Worm (Caenorhabditis elegans) whole organism, young adult: ENCODE data around the gene noca-1.
A peak's percentile ranks its signal among the peaks of the same experiment; 100 is the strongest.

Experiments used
- C17E4.6 ChIP-seq: fragments of 200-800 bp; sonication (Bioruptor generic); IDR thresholded peaks from 2 replicates; pipeline ENCODE4 v1.3.6; 2022; ENCODE audit warnings: missing genetic modification reagents, missing genetic modification characterization, missing compliant biosample characterization
- F10E7.11 ChIP-seq: sonication (generic microtip); optimal IDR thresholded peaks from 2 replicates; lab custom pipeline; 2017; ENCODE audit warnings: mild to moderate bottlenecking, missing genetic modification characterization, moderate library complexity, missing compliant biosample characterization
- F49E8.2 ChIP-seq: sonication (generic microtip); optimal IDR thresholded peaks from 3 replicates; lab custom pipeline; 2017; ENCODE audit warnings: missing genetic modification characterization, mild to moderate bottlenecking, missing compliant biosample characterization, antibody characterized with exemption, moderate library complexity; ENCODE audit not compliant: insufficient read depth
- F52B5.7 ChIP-seq: sonication (generic microtip); optimal IDR thresholded peaks from 2 replicates; lab custom pipeline; 2016; ENCODE audit warnings: mild to moderate bottlenecking, missing genetic modification characterization, missing compliant biosample characterization
- F55B11.4 ChIP-seq: sonication (generic microtip); optimal IDR thresholded peaks from 2 replicates; lab custom pipeline; 2016; ENCODE audit warnings: missing compliant biosample characterization, missing genetic modification characterization, borderline replicate concordance; ENCODE audit not compliant: insufficient read depth
- T26A5.8 ChIP-seq: sonication (generic microtip); optimal IDR thresholded peaks from 2 replicates; lab custom pipeline; 2016; ENCODE audit warnings: missing genetic modification characterization, missing compliant biosample characterization
- Y67H2A.10 ChIP-seq: fragments of 200-800 bp; sonication (Bioruptor generic); conservative IDR thresholded peaks from 2 replicates; pipeline ENCODE4 v1.3.6; 2022; ENCODE audit warnings: missing genetic modification reagents, missing genetic modification characterization, missing compliant biosample characterization
- Y79H2A.3 ChIP-seq: fragments of 200-800 bp; sonication (Bioruptor generic); conservative IDR thresholded peaks from 2 replicates; pipeline ENCODE4 v1.3.6; 2022; ENCODE audit warnings: missing genetic modification reagents, missing genetic modification characterization, missing compliant biosample characterization
- ama-1 ChIP-seq, 3 experiments: fragments of 150-350 bp in 1 of 3; sonication (generic microtip) in 2 of 3; optimal IDR thresholded peaks; 2 replicates each; lab custom pipeline; 2014 to 2018; ENCODE audit warnings: missing biosample characterization in 2 of 3, missing genetic modification characterization in 2 of 3, missing genetic modification reagents in 2 of 3
- aptf-2 ChIP-seq: fragments of 200-800 bp; sonication (Bioruptor generic); conservative IDR thresholded peaks from 2 replicates; pipeline ENCODE4 v1.3.6; 2022; ENCODE audit warnings: missing genetic modification reagents, missing genetic modification characterization, missing compliant biosample characterization
- aptf-3 ChIP-seq: fragments of 200-800 bp; sonication (Bioruptor generic); IDR thresholded peaks from 2 replicates; pipeline ENCODE4 v1.3.6; 2022; ENCODE audit warnings: missing genetic modification characterization, missing compliant biosample characterization
- attf-3 ChIP-seq: fragments of 200-800 bp; sonication (Bioruptor generic); conservative IDR thresholded peaks from 2 replicates; pipeline ENCODE4 v1.3.6; 2022; ENCODE audit warnings: missing genetic modification reagents, missing genetic modification characterization, missing compliant biosample characterization
- cebp-1 ChIP-seq, 2 experiments: fragments of 200-800 bp in 1 of 2; sonication (Bioruptor generic) in 1 of 2; sonication (generic microtip) in 1 of 2; IDR thresholded peaks in 1 of 2; optimal IDR thresholded peaks in 1 of 2; 2 replicates each; pipeline versions ENCODE4 v1.3.6 to Lab custom; 2017 to 2022; ENCODE audit warnings: missing compliant biosample characterization in 2 of 2, missing genetic modification characterization in 2 of 2, mild to moderate bottlenecking in 1 of 2, missing genetic modification reagents in 1 of 2, moderate library complexity in 1 of 2
- ceh-100 ChIP-seq: fragments of 200-800 bp; sonication (Bioruptor generic); IDR thresholded peaks from 2 replicates; pipeline ENCODE4 v1.3.6; 2022; ENCODE audit warnings: missing genetic modification reagents, missing genetic modification characterization, missing compliant biosample characterization
- ceh-27 ChIP-seq: fragments of 200-800 bp; sonication (Bioruptor generic); optimal IDR thresholded peaks from 2 replicates; lab custom pipeline; 2018; ENCODE audit warnings: mild to moderate bottlenecking, missing genetic modification characterization, moderate library complexity, missing compliant biosample characterization
- ceh-79 ChIP-seq: sonication (generic microtip); optimal IDR thresholded peaks from 2 replicates; lab custom pipeline; 2017; ENCODE audit warnings: mild to moderate bottlenecking, missing genetic modification characterization, missing compliant biosample characterization
- chd-7 ChIP-seq: sonication (generic microtip); optimal IDR thresholded peaks from 2 replicates; lab custom pipeline; 2016; ENCODE audit warnings: mild to moderate bottlenecking, missing genetic modification characterization, moderate library complexity, missing compliant biosample characterization
- egrh-3 ChIP-seq: fragments of 200-800 bp; sonication (Bioruptor generic); IDR thresholded peaks from 2 replicates; pipeline ENCODE4 v1.3.6; 2022; ENCODE audit warnings: missing genetic modification reagents, missing genetic modification characterization, missing compliant biosample characterization
- ekl-4 ChIP-seq: fragments of 200-800 bp; sonication (Bioruptor generic); IDR thresholded peaks from 2 replicates; pipeline ENCODE4 v1.3.6; 2022; ENCODE audit warnings: missing genetic modification reagents, missing genetic modification characterization, missing compliant biosample characterization
- gei-17 ChIP-seq: fragments of 200-800 bp; sonication (Bioruptor generic); optimal IDR thresholded peaks from 2 replicates; lab custom pipeline; 2018; ENCODE audit warnings: mild to moderate bottlenecking, missing genetic modification characterization, missing compliant biosample characterization
- him-1 ChIP-seq: sonication (generic microtip); optimal IDR thresholded peaks from 2 replicates; lab custom pipeline; 2016; ENCODE audit warnings: missing genotype, missing genetic modification reagents, missing genetic modification characterization, missing compliant biosample characterization
- hlh-26 ChIP-seq: fragments of 200-800 bp; sonication (Bioruptor generic); conservative IDR thresholded peaks from 2 replicates; pipeline ENCODE4 v1.3.6; 2022; ENCODE audit warnings: missing genetic modification reagents, missing genetic modification characterization, missing compliant biosample characterization
- hmg-20 ChIP-seq: fragments of 200-800 bp; sonication (Bioruptor generic); IDR thresholded peaks from 2 replicates; pipeline ENCODE4 v1.3.6; 2022; ENCODE audit warnings: missing genetic modification reagents, missing genetic modification characterization, missing compliant biosample characterization
- hsf-1 ChIP-seq: fragments of 200-800 bp; sonication (Bioruptor generic); IDR thresholded peaks from 2 replicates; pipeline ENCODE4 v1.3.6; 2022; ENCODE audit warnings: missing genetic modification reagents, missing genetic modification characterization, missing compliant biosample characterization
- lin-26 ChIP-seq: fragments of 200-800 bp; sonication (Bioruptor generic); IDR thresholded peaks from 2 replicates; pipeline ENCODE4 v1.3.6; 2022; ENCODE audit warnings: missing genetic modification reagents, missing genetic modification characterization, missing compliant biosample characterization
- lin-35 ChIP-seq, 3 experiments: fragments of 150-350 bp in 2 of 3; sonication (generic microtip) in 1 of 3; optimal IDR thresholded peaks; 2 replicates each; lab custom pipeline; 2014 to 2018; ENCODE audit warnings: missing biosample characterization in 3 of 3, missing genetic modification characterization in 3 of 3, missing genetic modification reagents in 3 of 3
- lin-40 ChIP-seq: sonication (generic microtip); optimal IDR thresholded peaks from 2 replicates; lab custom pipeline; 2016; ENCODE audit warnings: missing genetic modification characterization, mild to moderate bottlenecking, missing compliant biosample characterization, missing genotype, missing genetic modification reagents
- lin-54 ChIP-seq: fragments of 200-800 bp; sonication (Bioruptor generic); optimal IDR thresholded peaks from 2 replicates; lab custom pipeline; 2018; ENCODE audit warnings: mild to moderate bottlenecking, missing genetic modification characterization, missing compliant biosample characterization
- lir-1 ChIP-seq: fragments of 200-800 bp; sonication (Bioruptor generic); conservative IDR thresholded peaks from 2 replicates; pipeline ENCODE4 v1.3.6; 2022; ENCODE audit warnings: missing genetic modification reagents, missing genetic modification characterization, missing compliant biosample characterization
- madf-6 ChIP-seq: fragments of 200-800 bp; sonication (Bioruptor generic); IDR thresholded peaks from 2 replicates; pipeline ENCODE4 v1.3.6; 2022; ENCODE audit warnings: missing genetic modification reagents, missing genetic modification characterization, missing compliant biosample characterization
- mes-4 ChIP-seq: sonication (generic microtip); optimal IDR thresholded peaks from 2 replicates; lab custom pipeline; 2016; ENCODE audit warnings: missing genotype, missing genetic modification characterization, missing compliant biosample characterization
- nfya-1 ChIP-seq: sonication (generic microtip); optimal IDR thresholded peaks from 2 replicates; lab custom pipeline; 2017; ENCODE audit warnings: antibody characterized with exemption, missing compliant biosample characterization, missing genetic modification characterization, borderline replicate concordance; ENCODE audit not compliant: insufficient read depth
- nfyb-1 ChIP-seq: fragments of 200-800 bp; sonication (Bioruptor generic); IDR thresholded peaks from 2 replicates; pipeline ENCODE4 v1.3.6; 2022; ENCODE audit warnings: missing genetic modification reagents, missing genetic modification characterization, missing compliant biosample characterization
- nhr-120 ChIP-seq: fragments of 200-800 bp; sonication (Bioruptor generic); IDR thresholded peaks from 2 replicates; pipeline ENCODE4 v1.3.6; 2022; ENCODE audit warnings: missing genetic modification characterization, missing compliant biosample characterization
- nhr-27 ChIP-seq: fragments of 200-800 bp; sonication (Bioruptor generic); optimal IDR thresholded peaks from 2 replicates; lab custom pipeline; 2018; ENCODE audit warnings: mild to moderate bottlenecking, missing genetic modification characterization, moderate library complexity, missing compliant biosample characterization
- nhr-90 ChIP-seq: sonication (generic microtip); optimal IDR thresholded peaks from 2 replicates; lab custom pipeline; 2016; ENCODE audit warnings: missing genotype, mild to moderate bottlenecking, missing genetic modification characterization, missing compliant biosample characterization
- pha-4 ChIP-seq: fragments of 150-350 bp; sonication (generic microtip); optimal IDR thresholded peaks from 2 replicates; lab custom pipeline; 2014; ENCODE audit warnings: missing biosample characterization, missing genetic modification reagents, missing genetic modification characterization
- rcor-1 ChIP-seq: fragments of 200-800 bp; sonication (Bioruptor generic); IDR thresholded peaks from 2 replicates; pipeline ENCODE4 v1.3.6; 2022; ENCODE audit warnings: missing genetic modification reagents, missing genetic modification characterization, missing compliant biosample characterization
- rec-8 ChIP-seq, 2 experiments: sonication (generic microtip); optimal IDR thresholded peaks; 2 replicates each; lab custom pipeline; 2016; ENCODE audit warnings: mild to moderate bottlenecking in 2 of 2, missing genetic modification characterization in 2 of 2, missing genetic modification reagents in 2 of 2, missing genotype in 2 of 2, missing biosample characterization in 1 of 2, missing compliant biosample characterization in 1 of 2, moderate library complexity in 1 of 2
- snpc-3.4 ChIP-seq: sonication (generic microtip); optimal IDR thresholded peaks from 2 replicates; lab custom pipeline; 2017; ENCODE audit warnings: missing genetic modification characterization, mild to moderate bottlenecking, missing compliant biosample characterization, antibody characterized with exemption, moderate library complexity, missing genotype, missing genetic modification reagents
- snpc-4 ChIP-seq, 5 experiments: fragments of 150-350 bp in 1 of 5; sonication (generic microtip) in 4 of 5; optimal IDR thresholded peaks; 2 replicates each; lab custom pipeline; 2014 to 2018; ENCODE audit warnings: missing genetic modification characterization in 5 of 5, missing biosample characterization in 3 of 5, antibody characterized with exemption in 2 of 5, mild to moderate bottlenecking in 2 of 5, missing compliant biosample characterization in 2 of 5, missing genotype in 2 of 5, moderate library complexity in 2 of 5, missing genetic modification reagents in 1 of 5
- tbp1 ChIP-seq: fragments of 200-800 bp; sonication (Bioruptor generic); optimal IDR thresholded peaks from 2 replicates; lab custom pipeline; 2018; ENCODE audit warnings: mild to moderate bottlenecking, missing genetic modification characterization, missing compliant biosample characterization
- tlf-1 ChIP-seq: fragments of 200-800 bp; sonication (Bioruptor generic); optimal IDR thresholded peaks from 2 replicates; lab custom pipeline; 2018; ENCODE audit warnings: mild to moderate bottlenecking, missing genetic modification characterization, missing compliant biosample characterization
- unc-62 ChIP-seq: fragments of 150-350 bp; optimal IDR thresholded peaks from 2 replicates; lab custom pipeline; 2014; ENCODE audit warnings: missing biosample characterization, missing genetic modification reagents, missing genetic modification characterization
- xnd-1 ChIP-seq: sonication (generic microtip); optimal IDR thresholded peaks from 2 replicates; lab custom pipeline; 2016; ENCODE audit warnings: missing genotype, missing genetic modification reagents, missing genetic modification characterization, missing compliant biosample characterization
- ztf-6 ChIP-seq: fragments of 200-800 bp; sonication (Bioruptor generic); IDR thresholded peaks from 2 replicates; pipeline ENCODE4 v1.3.6; 2022; ENCODE audit warnings: missing genetic modification reagents, missing genetic modification characterization, missing compliant biosample characterization

The noca-1 gene

DNA sequence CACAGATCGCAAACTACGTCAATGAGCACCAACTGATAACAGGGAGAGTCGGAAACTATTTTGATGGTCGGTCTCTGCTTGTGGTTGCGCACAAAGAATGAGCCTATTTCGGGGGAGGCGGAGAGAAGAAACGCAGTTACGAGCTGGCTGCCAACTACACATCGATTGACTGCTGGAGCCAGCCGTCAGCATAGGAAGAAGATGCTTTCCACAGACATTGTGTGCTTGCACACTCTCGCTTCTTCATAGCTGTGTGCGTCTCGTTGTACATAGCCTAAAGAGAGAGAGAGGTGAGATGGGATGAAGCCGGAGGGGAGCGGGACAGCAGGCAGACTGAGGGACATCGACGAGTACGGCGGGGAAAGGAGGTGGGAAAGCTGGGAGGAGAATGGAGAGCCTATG is 22.3 kb upstream of the noca-1 start (continued):
- TF ChIP-seq aptf-3 (GFP tag; lab: Robert Waterston, UW) (no peak), hmg-20 (GFP tag; lab: Robert Waterston, UW) (no peak), attf-3 (GFP tag; lab: Robert Waterston, UW) (no peak), tbp1 (GFP tag; lab: Kevin White, UChicago) (peak; percentile 35), hsf-1 (no peak), snpc-3.4 (no peak), ztf-6 (no peak), C17E4.6 (GFP tag; lab: Robert Waterston, UW) (no peak), nhr-90 (tag; lab: Kevin White, UChicago) (peak; percentile 40), tlf-1 (GFP tag; lab: Kevin White, UChicago) (no peak), lin-40 (tag; lab: Kevin White, UChicago) (peak; percentile 38), unc-62 (GFP tag; lab: Kevin White, UChicago) (no peak), him-1 (no peak), lir-1 (GFP tag; lab: Robert Waterston, UW) (no peak), lin-54 (peak; percentile 38), rcor-1 (GFP tag; lab: Robert Waterston, UW) (peak; percentile 28; the same call in 1 of the 2 replicates), lin-26 (GFP tag; lab: Robert Waterston, UW) (no peak), Y67H2A.10 (GFP tag; lab: Robert Waterston, UW) (no peak), madf-6 (no peak; the same call in 1 of the 2 replicates), chd-7 (tag; lab: Kevin White, UChicago) (no peak), ceh-79 (tag; lab: Kevin White, UChicago) (no peak), cebp-1 (GFP tag; IDR thresholded peaks at IDR 0.05; lab: Robert Waterston, UW) (no peak), cebp-1 (tag; optimal IDR thresholded peaks at IDR 0.05; lab: Kevin White, UChicago) (peak; percentile 74), nfya-1 (tag; lab: Kevin White, UChicago) (no peak), lin-35 (GFP tag; optimal IDR thresholded peaks at IDR 0.05; lab: Kevin White, UChicago) (peak in 1 of 3 experiments; percentile 13), F49E8.2 (no peak), nhr-27 (no peak), T26A5.8 (tag; lab: Kevin White, UChicago) (no peak), ceh-100 (GFP tag; lab: Robert Waterston, UW) (no peak), pha-4 (no peak), F10E7.11 (tag; lab: Kevin White, UChicago) (no peak), nfyb-1 (peak; percentile 11; the same call in 1 of the 2 replicates), aptf-2 (GFP tag; lab: Robert Waterston, UW) (no peak), F55B11.4 (tag; lab: Kevin White, UChicago) (no peak), rec-8 (tag; optimal IDR thresholded peaks at IDR 0.05; lab: Kevin White, UChicago) (no peak), ceh-27 (GFP tag; lab: Kevin White, UChicago) (peak; percentile 30), F52B5.7 (tag; lab: Kevin White, UChicago) (no peak), hlh-26 (GFP tag; lab: Robert Waterston, UW) (no peak), ama-1 (optimal IDR thresholded peaks at IDR 0.05; lab: Kevin White, UChicago) (no peak), ama-1 (GFP tag; optimal IDR thresholded peaks at IDR 0.05; lab: Kevin White, UChicago) (no peak), egrh-3 (GFP tag; lab: Robert Waterston, UW) (no peak; the same call in 1 of the 2 replicates), nhr-120 (GFP tag; lab: Robert Waterston, UW) (no peak), xnd-1 (no peak), snpc-4 (GFP tag; optimal IDR thresholded peaks at IDR 0.05; lab: Kevin White, UChicago) (peak; percentile 39), snpc-4 (tag; optimal IDR thresholded peaks at IDR 0.05; lab: Kevin White, UChicago) (peak in 3 of 4 experiments; percentile 31 to 36 (median 33)), mes-4 (tag; lab: Kevin White, UChicago) (no peak), Y79H2A.3 (GFP tag; lab: Robert Waterston, UW) (no peak), gei-17 (GFP tag; lab: Kevin White, UChicago) (no peak), ekl-4 (GFP tag; lab: Robert Waterston, UW) (no peak; the same call in 1 of the 2 replicates)
